Fruit fly (Drosophila melanogaster) whole organism, embryonic: ENCODE results near the gene Usp30.

Experiments used
- Atf6 ChIP-seq: fragments of 200-800 bp; sonication (Bioruptor generic); IDR thresholded peaks from 2 replicates; pipeline ENCODE4 v1.3.6; 2022; ENCODE audit warnings: missing biosample characterization, missing genetic modification characterization
- CG10959 ChIP-seq: fragments of 200-800 bp; sonication (Bioruptor generic); IDR thresholded peaks from 2 replicates; pipeline ENCODE4 v1.3.6; 2022; ENCODE audit warnings: missing biosample characterization, missing genetic modification characterization
- CG12104 ChIP-seq: fragments of 200-800 bp; sonication (Bioruptor generic); optimal IDR thresholded peaks from 3 replicates; lab custom pipeline; 2016; ENCODE audit warnings: missing biosample characterization, missing genetic modification characterization
- CG13775 ChIP-seq: fragments of 200-800 bp; sonication (Bioruptor generic); optimal IDR thresholded peaks from 3 replicates; lab custom pipeline; 2017; ENCODE audit warnings: missing biosample characterization, mild to moderate bottlenecking, missing genetic modification characterization
- CG18764 ChIP-seq: fragments of 200-800 bp; sonication (Bioruptor generic); optimal IDR thresholded peaks from 3 replicates; lab custom pipeline; 2016; ENCODE audit warnings: missing biosample characterization, missing genetic modification characterization
- CG30020 ChIP-seq: fragments of 200-800 bp; optimal IDR thresholded peaks from 2 replicates; lab custom pipeline; 2019; ENCODE audit warnings: missing biosample characterization, mild to moderate bottlenecking, missing genetic modification characterization, moderate library complexity
- CG30403 ChIP-seq: fragments of 200-800 bp; sonication (Bioruptor generic); optimal IDR thresholded peaks from 3 replicates; lab custom pipeline; 2016; ENCODE audit warnings: missing biosample characterization, missing genetic modification characterization
- CG31388 ChIP-seq: fragments of 200-800 bp; sonication (Bioruptor generic); optimal IDR thresholded peaks from 2 replicates; lab custom pipeline; 2016; ENCODE audit warnings: missing biosample characterization, missing genetic modification characterization
- CG3163 ChIP-seq: fragments of 200-800 bp; sonication (Bioruptor generic); optimal IDR thresholded peaks from 3 replicates; lab custom pipeline; 2016; ENCODE audit warnings: missing biosample characterization, missing genetic modification characterization
- CG32767 ChIP-seq: fragments of 200-800 bp; sonication (Bioruptor generic); IDR thresholded peaks from 2 replicates; pipeline ENCODE4 v1.3.6; 2022; ENCODE audit warnings: missing biosample characterization, missing genetic modification characterization
- CG33557 ChIP-seq: fragments of 200-800 bp; sonication (Bioruptor generic); optimal IDR thresholded peaks from 2 replicates; lab custom pipeline; 2019; ENCODE audit warnings: missing biosample characterization, mild to moderate bottlenecking, missing genetic modification characterization, moderate library complexity
- CG4617 ChIP-seq: fragments of 200-800 bp; sonication (Bioruptor generic); optimal IDR thresholded peaks from 3 replicates; lab custom pipeline; 2016; ENCODE audit warnings: missing biosample characterization, missing genetic modification characterization, borderline replicate concordance
- CG5953 ChIP-seq: fragments of 200-800 bp; sonication (Bioruptor generic); IDR thresholded peaks from 2 replicates; pipeline ENCODE4 v1.3.6; 2022; ENCODE audit warnings: missing biosample characterization, missing genetic modification characterization
- CG7987 ChIP-seq: fragments of 200-800 bp; sonication (Bioruptor generic); optimal IDR thresholded peaks from 2 replicates; lab custom pipeline; 2018; ENCODE audit warnings: missing biosample characterization, mild to moderate bottlenecking, missing genetic modification characterization, moderate library complexity
- CG8924 ChIP-seq: fragments of 200-800 bp; optimal IDR thresholded peaks from 3 replicates; lab custom pipeline; 2019; ENCODE audit warnings: missing biosample characterization, mild to moderate bottlenecking, missing genetic modification characterization, moderate library complexity
- CG9437 ChIP-seq: fragments of 200-800 bp; sonication (Bioruptor generic); optimal IDR thresholded peaks from 2 replicates; lab custom pipeline; 2018; ENCODE audit warnings: missing biosample characterization, mild to moderate bottlenecking, missing genetic modification characterization
- CG9797 ChIP-seq: fragments of 200-800 bp; sonication (Bioruptor generic); optimal IDR thresholded peaks from 3 replicates; lab custom pipeline; 2018; ENCODE audit warnings: missing biosample characterization, mild to moderate bottlenecking, missing genetic modification characterization
- CTCF ChIP-seq: fragments of 200-800 bp; sonication (Bioruptor generic); optimal IDR thresholded peaks from 2 replicates; lab custom pipeline; 2017; ENCODE audit warnings: missing biosample characterization, mild to moderate bottlenecking, missing genetic modification characterization, moderate library complexity
- CrebB ChIP-seq: fragments of 200-800 bp; sonication (Bioruptor generic); optimal IDR thresholded peaks from 3 replicates; lab custom pipeline; 2018; ENCODE audit warnings: missing biosample characterization, mild to moderate bottlenecking, missing genetic modification characterization
- Dip2 ChIP-seq: fragments of 200-800 bp; sonication (Bioruptor generic); IDR thresholded peaks from 2 replicates; pipeline ENCODE4 v1.3.6; 2022; ENCODE audit warnings: missing biosample characterization, missing genetic modification characterization
- Dp ChIP-seq: fragments of 200-800 bp; sonication (Bioruptor generic); optimal IDR thresholded peaks from 2 replicates; lab custom pipeline; 2018; ENCODE audit warnings: missing biosample characterization, mild to moderate bottlenecking, missing genetic modification characterization, moderate library complexity
- Eip74EF ChIP-seq, 2 experiments: fragments of 200-800 bp in 1 of 2; fragments of >200 bp in 1 of 2; sonication (Bioruptor generic) in 1 of 2; optimal IDR thresholded peaks; 2 replicates each; lab custom pipeline; 2017 to 2019; ENCODE audit warnings: missing biosample characterization in 2 of 2, missing genetic modification characterization in 2 of 2, mild to moderate bottlenecking in 1 of 2, moderate library complexity in 1 of 2
- Ets97D ChIP-seq: fragments of 200-800 bp; sonication (Bioruptor generic); optimal IDR thresholded peaks from 3 replicates; lab custom pipeline; 2016; ENCODE audit warnings: missing biosample characterization, missing genetic modification characterization
- HLH4C ChIP-seq: fragments of 200-800 bp; sonication (Bioruptor generic); IDR thresholded peaks from 3 replicates; pipeline ENCODE4 v1.3.6; 2022; ENCODE audit warnings: missing biosample characterization, missing genetic modification characterization; ENCODE audit not compliant: partially characterized antibody
- Hr3 ChIP-seq: fragments of 200-800 bp; sonication (Bioruptor generic); optimal IDR thresholded peaks from 3 replicates; lab custom pipeline; 2016; ENCODE audit warnings: missing biosample characterization, missing genetic modification characterization
- Mrtf ChIP-seq: fragments of 200-800 bp; sonication (Bioruptor generic); IDR thresholded peaks from 3 replicates; pipeline ENCODE4 v1.3.6; 2022; ENCODE audit warnings: missing biosample characterization, missing genetic modification characterization
- Rfx ChIP-seq: fragments of 200-800 bp; sonication (Bioruptor generic); IDR thresholded peaks from 2 replicates; pipeline ENCODE4 v1.3.6; 2022; ENCODE audit warnings: missing biosample characterization, missing genetic modification characterization
- Xbp1 ChIP-seq: fragments of 200-800 bp; sonication (Bioruptor generic); optimal IDR thresholded peaks from 3 replicates; lab custom pipeline; 2016; ENCODE audit warnings: missing biosample characterization, mild to moderate bottlenecking, missing genetic modification characterization
- ase ChIP-seq: fragments of 200-800 bp; sonication (Bioruptor generic); IDR thresholded peaks from 3 replicates; pipeline ENCODE4 v1.3.6; 2022; ENCODE audit warnings: missing biosample characterization, missing genetic modification characterization
- bsh ChIP-seq, 2 experiments: fragments of 200-800 bp; sonication (Bioruptor generic); optimal IDR thresholded peaks; 2 replicates each; lab custom pipeline; 2017 to 2018; ENCODE audit warnings: mild to moderate bottlenecking in 2 of 2, missing biosample characterization in 2 of 2, missing genetic modification characterization in 2 of 2, moderate library complexity in 1 of 2
- cad ChIP-seq: fragments of >200 bp; optimal IDR thresholded peaks from 2 replicates; lab custom pipeline; 2017; ENCODE audit warnings: missing biosample characterization, missing genetic modification characterization
- caup ChIP-seq: fragments of 200-800 bp; sonication (Bioruptor generic); optimal IDR thresholded peaks from 3 replicates; lab custom pipeline; 2017; ENCODE audit warnings: missing biosample characterization, mild to moderate bottlenecking, missing genetic modification characterization, moderate library complexity; ENCODE audit not compliant: severe bottlenecking
- corto ChIP-seq: fragments of 200-800 bp; sonication (Bioruptor generic); optimal IDR thresholded peaks from 2 replicates; lab custom pipeline; 2016; ENCODE audit warnings: missing biosample characterization, mild to moderate bottlenecking, missing genetic modification characterization, moderate library complexity
- croc ChIP-seq: fragments of 200-800 bp; sonication (Bioruptor generic); conservative IDR thresholded peaks from 3 replicates; pipeline ENCODE4 v1.3.6; 2022; ENCODE audit warnings: missing biosample characterization, missing genetic modification characterization
- cwo ChIP-seq: fragments of 200-800 bp; sonication (Bioruptor generic); optimal IDR thresholded peaks from 3 replicates; lab custom pipeline; 2017; ENCODE audit warnings: missing biosample characterization, missing genetic modification characterization, mild to moderate bottlenecking, moderate library complexity, missing genetic modification reagents
- exex ChIP-seq: fragments of 200-800 bp; sonication (Bioruptor generic); optimal IDR thresholded peaks from 4 replicates; lab custom pipeline; 2018; ENCODE audit warnings: missing biosample characterization, mild to moderate bottlenecking, missing genetic modification characterization, moderate library complexity
- gce ChIP-seq: fragments of 200-800 bp; sonication (Bioruptor generic); IDR thresholded peaks from 3 replicates; pipeline ENCODE4 v1.3.6; 2022; ENCODE audit warnings: missing biosample characterization, missing genetic modification characterization
- gem ChIP-seq: fragments of 200-800 bp; sonication (Bioruptor generic); optimal IDR thresholded peaks from 2 replicates; lab custom pipeline; 2019; ENCODE audit warnings: missing biosample characterization, mild to moderate bottlenecking, missing genetic modification characterization, moderate library complexity
- jing ChIP-seq: fragments of 200-800 bp; sonication (Bioruptor generic); optimal IDR thresholded peaks from 2 replicates; lab custom pipeline; 2018; ENCODE audit warnings: missing biosample characterization, mild to moderate bottlenecking, missing genetic modification characterization
- lov ChIP-seq, 2 experiments: fragments of 200-800 bp in 1 of 2; fragments of >200 bp in 1 of 2; sonication (Bioruptor generic) in 1 of 2; IDR thresholded peaks in 1 of 2; optimal IDR thresholded peaks in 1 of 2; 2 replicates in 1 of 2; 3 replicates in 1 of 2; pipeline versions ENCODE4 v1.3.6 to Lab custom; 2017 to 2022; ENCODE audit warnings: missing biosample characterization in 1 of 2, missing genetic modification characterization in 1 of 2
- luna ChIP-seq: fragments of 200-800 bp; sonication (Bioruptor generic); optimal IDR thresholded peaks from 2 replicates; lab custom pipeline; 2016; ENCODE audit warnings: missing biosample characterization, missing genetic modification characterization
- nau ChIP-seq: fragments of 200-800 bp; sonication (Bioruptor generic); optimal IDR thresholded peaks from 3 replicates; lab custom pipeline; 2017; ENCODE audit warnings: missing biosample characterization, mild to moderate bottlenecking, missing genetic modification characterization, missing genetic modification reagents
- psq ChIP-seq: fragments of 200-800 bp; sonication (Bioruptor generic); optimal IDR thresholded peaks from 2 replicates; lab custom pipeline; 2017; ENCODE audit warnings: missing biosample characterization, missing genetic modification characterization
- repo ChIP-seq: fragments of 200-800 bp; sonication (Bioruptor generic); optimal IDR thresholded peaks from 2 replicates; lab custom pipeline; 2016; ENCODE audit warnings: missing biosample characterization, missing genetic modification characterization
- sd ChIP-seq: fragments of 200-800 bp; sonication (Bioruptor generic); optimal IDR thresholded peaks from 3 replicates; lab custom pipeline; 2018; ENCODE audit warnings: missing biosample characterization, mild to moderate bottlenecking, missing genetic modification characterization, moderate library complexity
- sim ChIP-seq: fragments of 200-800 bp; sonication (Bioruptor generic); IDR thresholded peaks from 2 replicates; pipeline ENCODE4 v1.3.6; 2022; ENCODE audit warnings: missing biosample characterization, missing genetic modification characterization
- so ChIP-seq: fragments of 200-800 bp; sonication (Bioruptor generic); IDR thresholded peaks from 3 replicates; pipeline ENCODE4 v1.3.6; 2022; ENCODE audit warnings: missing biosample characterization, missing genetic modification characterization
- sug ChIP-seq: fragments of 200-800 bp; optimal IDR thresholded peaks from 2 replicates; lab custom pipeline; 2019; ENCODE audit warnings: missing biosample characterization, mild to moderate bottlenecking, missing genetic modification characterization, moderate library complexity
- tin ChIP-seq: fragments of 200-800 bp; sonication (Bioruptor generic); optimal IDR thresholded peaks from 3 replicates; lab custom pipeline; 2016; ENCODE audit warnings: missing biosample characterization, missing genetic modification characterization
- zen ChIP-seq: fragments of 200-800 bp; sonication (Bioruptor generic); optimal IDR thresholded peaks from 3 replicates; lab custom pipeline; 2018; ENCODE audit warnings: missing biosample characterization, mild to moderate bottlenecking, missing genetic modification characterization, moderate library complexity

Gene Usp30

DNA sequence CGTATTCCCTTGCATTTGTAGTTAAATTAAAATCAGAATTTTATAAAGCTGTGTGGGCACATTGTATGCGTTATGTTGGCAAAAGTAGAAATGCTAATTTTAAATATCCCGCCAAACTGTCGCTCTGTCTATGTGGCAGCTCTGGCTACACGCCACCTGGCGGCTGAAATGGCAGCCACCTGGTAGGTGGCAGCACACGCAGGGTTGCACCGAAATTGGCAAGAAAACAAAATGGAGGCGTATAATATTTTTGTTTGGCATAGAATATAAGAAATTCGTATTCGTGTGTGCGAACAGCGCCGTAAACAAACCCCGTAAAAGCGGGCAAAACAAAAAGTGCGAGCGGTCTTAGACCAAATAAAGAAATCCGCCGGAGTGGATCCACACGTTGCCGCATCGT, 28.3 kb upstream of the Usp30 start, which contains the start of gene CG12236 (continued):
- TF ChIP-seq CG4617 (GFP tag; lab: Kevin White, UChicago) = peak; percentile 79
- no peak; the same call in 2 of the 3 replicates for TF ChIP-seq croc (GFP tag; lab: Robert Waterston, UW)
- TF ChIP-seq CG8924 (tag; lab: Kevin White, UChicago) = peak; percentile 13
- TF ChIP-seq corto (GFP tag; lab: Kevin White, UChicago) = no peak
- TF ChIP-seq sim (GFP tag; lab: Robert Waterston, UW) = no peak
- peak; percentile 67 for TF ChIP-seq sug
- TF ChIP-seq CG9437 (GFP tag; lab: Kevin White, UChicago) = no peak
- peak in 1 of 2 experiments; percentile 12 for TF ChIP-seq bsh (GFP tag; optimal IDR thresholded peaks at IDR 0.05; lab: Kevin White, UChicago)
- no peak for TF ChIP-seq CG33557 (GFP tag; lab: Kevin White, UChicago)
- TF ChIP-seq CG7987 (GFP tag; lab: Kevin White, UChicago) = peak; percentile 77
- TF ChIP-seq gem (tag; lab: Kevin White, UChicago) = no peak
- peak; percentile 74 for TF ChIP-seq caup (GFP tag; lab: Kevin White, UChicago)
- TF ChIP-seq jing (GFP tag; lab: Kevin White, UChicago) = no peak
- TF ChIP-seq Atf6 = no peak
- no peak for TF ChIP-seq nau
- no peak for TF ChIP-seq CG5953 (GFP tag; lab: Robert Waterston, UW)
- TF ChIP-seq ase (GFP tag; lab: Robert Waterston, UW) = no peak
- TF ChIP-seq exex (tag; lab: Kevin White, UChicago) = no peak
- TF ChIP-seq CG9797 (GFP tag; lab: Kevin White, UChicago) = peak; percentile 63
- TF ChIP-seq repo (GFP tag; lab: Kevin White, UChicago) = no peak
- TF ChIP-seq gce (GFP tag; lab: Robert Waterston, UW) = no peak
- peak; percentile 42 for TF ChIP-seq zen (tag; lab: Kevin White, UChicago)
- TF ChIP-seq Rfx (GFP tag; lab: Robert Waterston, UW) = peak; percentile 82
- TF ChIP-seq CG30403 (GFP tag; lab: Kevin White, UChicago) = peak; percentile 30
- TF ChIP-seq CG13775 (GFP tag; lab: Kevin White, UChicago) = no peak
- TF ChIP-seq cwo (GFP tag; lab: Kevin White, UChicago) = no peak
- TF ChIP-seq so (GFP tag; lab: Robert Waterston, UW) = peak; percentile 15; the same call in 1 of the 3 replicates
- no peak for TF ChIP-seq lov (optimal IDR thresholded peaks at IDR 0.05; lab: Kevin White, UChicago)
- TF ChIP-seq lov (GFP tag; IDR thresholded peaks at IDR 0.05; lab: Robert Waterston, UW) = peak; percentile 63; the same call in 1 of the 3 replicates
- 0 out of 2 replicates have a peak, but pooled peaks have one; percentile 21 for TF ChIP-seq CG32767 (GFP tag; lab: Robert Waterston, UW)
- TF ChIP-seq psq (GFP tag; lab: Kevin White, UChicago) = no peak
- peak; percentile 26 for TF ChIP-seq CG3163 (GFP tag; lab: Kevin White, UChicago)
- peak; percentile 22 for TF ChIP-seq CG30020 (tag; lab: Kevin White, UChicago)
- no peak for TF ChIP-seq Eip74EF (GFP tag; optimal IDR thresholded peaks at IDR 0.05; lab: Kevin White, UChicago)
- peak; percentile 21 for TF ChIP-seq Hr3 (GFP tag; lab: Kevin White, UChicago)
- TF ChIP-seq Dp (GFP tag; lab: Kevin White, UChicago) = peak; percentile 97
- TF ChIP-seq CG12104 (GFP tag; lab: Kevin White, UChicago) = no peak
- peak; percentile 97 for TF ChIP-seq Ets97D (GFP tag; lab: Kevin White, UChicago)
- TF ChIP-seq tin (GFP tag; lab: Kevin White, UChicago) = peak; percentile 42
- TF ChIP-seq HLH4C = no peak
- peak; percentile 49; the same call in 1 of the 2 replicates for TF ChIP-seq CG10959 (GFP tag; lab: Robert Waterston, UW)
- peak; percentile 58 for TF ChIP-seq Xbp1 (GFP tag; lab: Kevin White, UChicago)
- no peak for TF ChIP-seq Mrtf (GFP tag; lab: Robert Waterston, UW)
- peak; percentile 97 for TF ChIP-seq CTCF (GFP tag; lab: Kevin White, UChicago)
- TF ChIP-seq luna (GFP tag; lab: Kevin White, UChicago) = no peak
- TF ChIP-seq Dip2 (GFP tag; lab: Robert Waterston, UW) = no peak
- TF ChIP-seq cad (GFP tag; lab: Kevin White, UChicago) = no peak
- TF ChIP-seq sd (tag; lab: Kevin White, UChicago) = peak; percentile 53
- TF ChIP-seq CG18764 (GFP tag; lab: Kevin White, UChicago) = peak; percentile 20
- peak; percentile 62 for TF ChIP-seq CrebB (tag; lab: Kevin White, UChicago)
- TF ChIP-seq CG31388 (GFP tag; lab: Kevin White, UChicago) = no peak
